Fruit fly (Drosophila melanogaster) whole organism, embryonic: ENCODE data around the gene CG3505.

Experiments used
- Ada2b ChIP-seq: fragments of 200-800 bp; sonication (Bioruptor generic); IDR thresholded peaks from 2 replicates; pipeline ENCODE4 v1.3.6; 2022; ENCODE audit warnings: missing biosample characterization, missing genetic modification characterization
- Asciz ChIP-seq: fragments of 200-800 bp; sonication (Bioruptor generic); optimal IDR thresholded peaks from 2 replicates; lab custom pipeline; 2017; ENCODE audit warnings: missing biosample characterization, mild to moderate bottlenecking, missing genetic modification characterization, missing genetic modification reagents
- B-H2 ChIP-seq: fragments of 200-800 bp; sonication (Bioruptor generic); optimal IDR thresholded peaks from 2 replicates; lab custom pipeline; 2018; ENCODE audit warnings: missing biosample characterization, mild to moderate bottlenecking, missing genetic modification characterization
- CG10267 ChIP-seq: fragments of 200-800 bp; sonication (Bioruptor generic); optimal IDR thresholded peaks from 2 replicates; lab custom pipeline; 2018; ENCODE audit warnings: missing biosample characterization, mild to moderate bottlenecking, missing genetic modification characterization, moderate library complexity
- CG10274 ChIP-seq: fragments of 200-800 bp; sonication (Bioruptor generic); optimal IDR thresholded peaks from 3 replicates; lab custom pipeline; 2017; ENCODE audit warnings: missing biosample characterization, mild to moderate bottlenecking, missing genetic modification characterization
- CG10565 ChIP-seq: fragments of 200-800 bp; sonication (Bioruptor generic); optimal IDR thresholded peaks from 3 replicates; lab custom pipeline; 2016; ENCODE audit warnings: missing biosample characterization, mild to moderate bottlenecking, missing genetic modification characterization
- CG10654 ChIP-seq: fragments of 200-800 bp; sonication (Bioruptor generic); optimal IDR thresholded peaks from 2 replicates; lab custom pipeline; 2016; ENCODE audit warnings: missing biosample characterization, missing genetic modification characterization
- CG11093 ChIP-seq: fragments of 200-800 bp; sonication (Bioruptor generic); IDR thresholded peaks from 3 replicates; pipeline ENCODE4 v1.3.6; 2022; ENCODE audit warnings: missing biosample characterization, missing genetic modification characterization
- CG12219 ChIP-seq: fragments of 200-800 bp; sonication (Bioruptor generic); optimal IDR thresholded peaks from 3 replicates; lab custom pipeline; 2018; ENCODE audit warnings: missing biosample characterization, mild to moderate bottlenecking, missing genetic modification characterization
- CG12659 ChIP-seq: fragments of 200-800 bp; sonication (Bioruptor generic); optimal IDR thresholded peaks from 3 replicates; lab custom pipeline; 2017; ENCODE audit warnings: mild to moderate bottlenecking, missing biosample characterization, missing genetic modification reagents, missing genetic modification characterization
- CG13123 ChIP-seq: fragments of 200-800 bp; sonication (Bioruptor generic); optimal IDR thresholded peaks from 2 replicates; lab custom pipeline; 2016; ENCODE audit warnings: missing biosample characterization, missing genetic modification characterization
- CG14710 ChIP-seq: fragments of 200-800 bp; sonication (Bioruptor generic); optimal IDR thresholded peaks from 3 replicates; lab custom pipeline; 2019; ENCODE audit warnings: missing biosample characterization, mild to moderate bottlenecking, missing genetic modification characterization, moderate library complexity
- CG17385 ChIP-seq: fragments of 200-800 bp; sonication (Bioruptor generic); optimal IDR thresholded peaks from 3 replicates; lab custom pipeline; 2018; ENCODE audit warnings: missing biosample characterization, mild to moderate bottlenecking, missing genetic modification characterization
- CG17829 ChIP-seq: fragments of 200-800 bp; optimal IDR thresholded peaks from 2 replicates; lab custom pipeline; 2019; ENCODE audit warnings: missing biosample characterization, mild to moderate bottlenecking, missing genetic modification characterization, moderate library complexity
- CG2202 ChIP-seq: fragments of 200-800 bp; sonication (Bioruptor generic); optimal IDR thresholded peaks from 2 replicates; lab custom pipeline; 2018; ENCODE audit warnings: missing biosample characterization, mild to moderate bottlenecking, missing genetic modification characterization
- CG2712 ChIP-seq: fragments of 200-800 bp; optimal IDR thresholded peaks from 3 replicates; lab custom pipeline; 2019; ENCODE audit warnings: missing biosample characterization, mild to moderate bottlenecking, missing genetic modification characterization, moderate library complexity
- CG3065 ChIP-seq: fragments of 200-800 bp; sonication (Bioruptor generic); optimal IDR thresholded peaks from 2 replicates; lab custom pipeline; 2016; ENCODE audit warnings: missing biosample characterization, missing genetic modification characterization
- CG31224 ChIP-seq: fragments of 200-800 bp; sonication (Bioruptor generic); IDR thresholded peaks from 2 replicates; pipeline ENCODE4 v1.3.6; 2022; ENCODE audit warnings: missing biosample characterization, missing genetic modification characterization
- CG31365 ChIP-seq: fragments of 200-800 bp; sonication (Bioruptor generic); optimal IDR thresholded peaks from 2 replicates; lab custom pipeline; 2018; ENCODE audit warnings: missing biosample characterization, mild to moderate bottlenecking, missing genetic modification characterization
- CG34224 ChIP-seq: fragments of 200-800 bp; sonication (Bioruptor generic); IDR thresholded peaks from 3 replicates; pipeline ENCODE4 v1.3.6; 2022; ENCODE audit warnings: missing biosample characterization, missing genetic modification characterization; ENCODE audit not compliant: partially characterized antibody
- CG4820 ChIP-seq: fragments of 200-800 bp; sonication (Bioruptor generic); optimal IDR thresholded peaks from 3 replicates; lab custom pipeline; 2016; ENCODE audit warnings: missing biosample characterization, missing genetic modification characterization
- CG7357 ChIP-seq: fragments of 200-800 bp; sonication (Bioruptor generic); IDR thresholded peaks from 3 replicates; pipeline ENCODE4 v1.3.6; 2022; ENCODE audit warnings: missing biosample characterization, missing genetic modification characterization
- CG7839 ChIP-seq: fragments of 200-800 bp; sonication (Bioruptor generic); optimal IDR thresholded peaks from 3 replicates; lab custom pipeline; 2018; ENCODE audit warnings: missing biosample characterization, mild to moderate bottlenecking, missing genetic modification characterization, moderate library complexity
- CHES-1-like ChIP-seq: fragments of 200-800 bp; sonication (Bioruptor generic); optimal IDR thresholded peaks from 2 replicates; lab custom pipeline; 2016; ENCODE audit warnings: missing biosample characterization, missing genetic modification characterization
- Chrac-16 ChIP-seq: fragments of 200-800 bp; sonication (Bioruptor generic); optimal IDR thresholded peaks from 3 replicates; lab custom pipeline; 2016; ENCODE audit warnings: missing biosample characterization, missing genetic modification characterization
- CkIIα-i1 ChIP-seq: fragments of 200-800 bp; sonication (Bioruptor generic); IDR thresholded peaks from 2 replicates; pipeline ENCODE4 v1.3.6; 2022; ENCODE audit warnings: missing biosample characterization, missing genetic modification characterization
- Doc3 ChIP-seq: fragments of 200-800 bp; sonication (Bioruptor generic); IDR thresholded peaks from 3 replicates; pipeline ENCODE4 v1.3.6; 2022; ENCODE audit warnings: missing biosample characterization, missing genetic modification characterization; ENCODE audit not compliant: partially characterized antibody
- Drgx ChIP-seq: fragments of 200-800 bp; sonication (Bioruptor generic); IDR thresholded peaks from 2 replicates; pipeline ENCODE4 v1.3.6; 2022; ENCODE audit warnings: missing biosample characterization, missing genetic modification characterization
- Eip74EF ChIP-seq, 2 experiments: fragments of 200-800 bp in 1 of 2; fragments of >200 bp in 1 of 2; sonication (Bioruptor generic) in 1 of 2; optimal IDR thresholded peaks; 2 replicates each; lab custom pipeline; 2017 to 2019; ENCODE audit warnings: missing biosample characterization in 2 of 2, missing genetic modification characterization in 2 of 2, mild to moderate bottlenecking in 1 of 2, moderate library complexity in 1 of 2
- Ets97D ChIP-seq: fragments of 200-800 bp; sonication (Bioruptor generic); optimal IDR thresholded peaks from 3 replicates; lab custom pipeline; 2016; ENCODE audit warnings: missing biosample characterization, missing genetic modification characterization
- Ptx1 ChIP-seq: fragments of 200-800 bp; sonication (Bioruptor generic); IDR thresholded peaks from 2 replicates; pipeline ENCODE4 v1.3.6; 2022; ENCODE audit warnings: missing biosample characterization, missing genetic modification characterization
- Ravus ChIP-seq: fragments of 200-800 bp; sonication (Bioruptor generic); IDR thresholded peaks from 2 replicates; pipeline ENCODE4 v1.3.6; 2022; ENCODE audit warnings: missing biosample characterization, missing genetic modification characterization
- Scr ChIP-seq: fragments of 200-800 bp; sonication (Bioruptor generic); IDR thresholded peaks from 2 replicates; pipeline ENCODE4 v1.3.6; 2022; ENCODE audit warnings: missing biosample characterization, missing genetic modification characterization; ENCODE audit not compliant: partially characterized antibody
- Taf1 ChIP-seq: fragments of 200-800 bp; sonication (Bioruptor generic); IDR thresholded peaks from 2 replicates; pipeline ENCODE4 v1.3.6; 2022; ENCODE audit warnings: missing biosample characterization, missing genetic modification characterization
- Usf ChIP-seq: fragments of 200-800 bp; sonication (Bioruptor generic); optimal IDR thresholded peaks from 2 replicates; lab custom pipeline; 2017; ENCODE audit warnings: missing genotype, missing biosample characterization, missing genetic modification characterization
- ase ChIP-seq: fragments of 200-800 bp; sonication (Bioruptor generic); IDR thresholded peaks from 3 replicates; pipeline ENCODE4 v1.3.6; 2022; ENCODE audit warnings: missing biosample characterization, missing genetic modification characterization
- ato ChIP-seq: fragments of 200-800 bp; sonication (Bioruptor generic); IDR thresholded peaks from 2 replicates; pipeline ENCODE4 v1.3.6; 2022; ENCODE audit warnings: missing biosample characterization, missing genetic modification characterization; ENCODE audit not compliant: partially characterized antibody
- crol ChIP-seq: fragments of 200-800 bp; sonication (Bioruptor generic); IDR thresholded peaks from 2 replicates; pipeline ENCODE4 v1.3.6; 2022; ENCODE audit warnings: missing biosample characterization, missing genetic modification characterization
- dpn ChIP-seq, 2 experiments: fragments of 200-800 bp; sonication (Bioruptor generic); optimal IDR thresholded peaks; 3 replicates each; lab custom pipeline; 2016; ENCODE audit warnings: missing biosample characterization in 2 of 2, missing genetic modification characterization in 2 of 2
- fru ChIP-seq: fragments of >200 bp; optimal IDR thresholded peaks from 2 replicates; lab custom pipeline; 2017
- gcm2 ChIP-seq: fragments of 200-800 bp; sonication (Bioruptor generic); optimal IDR thresholded peaks from 2 replicates; lab custom pipeline; 2016; ENCODE audit warnings: missing biosample characterization, missing genetic modification characterization
- gfzf ChIP-seq: fragments of 200-800 bp; sonication (Bioruptor generic); optimal IDR thresholded peaks from 2 replicates; lab custom pipeline; 2016; ENCODE audit warnings: missing biosample characterization, mild to moderate bottlenecking, missing genetic modification characterization, moderate library complexity
- jumu ChIP-seq: fragments of 200-800 bp; sonication (Bioruptor generic); optimal IDR thresholded peaks from 3 replicates; lab custom pipeline; 2016; ENCODE audit warnings: missing biosample characterization, missing genetic modification characterization
- lov ChIP-seq, 2 experiments: fragments of 200-800 bp in 1 of 2; fragments of >200 bp in 1 of 2; sonication (Bioruptor generic) in 1 of 2; IDR thresholded peaks in 1 of 2; optimal IDR thresholded peaks in 1 of 2; 2 replicates in 1 of 2; 3 replicates in 1 of 2; pipeline versions ENCODE4 v1.3.6 to Lab custom; 2017 to 2022; ENCODE audit warnings: missing biosample characterization in 1 of 2, missing genetic modification characterization in 1 of 2
- pum ChIP-seq: fragments of 200-800 bp; sonication (Bioruptor generic); optimal IDR thresholded peaks from 2 replicates; lab custom pipeline; 2016; ENCODE audit warnings: missing biosample characterization, missing genetic modification characterization
- slou ChIP-seq: fragments of 200-800 bp; sonication (Bioruptor generic); optimal IDR thresholded peaks from 3 replicates; lab custom pipeline; 2016; ENCODE audit warnings: missing biosample characterization, missing genetic modification characterization
- trem ChIP-seq: fragments of 200-800 bp; optimal IDR thresholded peaks from 3 replicates; lab custom pipeline; 2019; ENCODE audit warnings: missing biosample characterization, mild to moderate bottlenecking, missing genetic modification characterization, moderate library complexity
- unc-4 ChIP-seq: fragments of 200-800 bp; sonication (Bioruptor generic); IDR thresholded peaks from 2 replicates; pipeline ENCODE4 v1.3.6; 2022; ENCODE audit warnings: missing biosample characterization, missing genetic modification characterization; ENCODE audit not compliant: partially characterized antibody
- unpg ChIP-seq: fragments of 200-800 bp; sonication (Bioruptor generic); optimal IDR thresholded peaks from 3 replicates; lab custom pipeline; 2018; ENCODE audit warnings: missing biosample characterization, mild to moderate bottlenecking, missing genetic modification characterization, moderate library complexity
- zfh1 ChIP-seq: fragments of 200-800 bp; sonication (Bioruptor generic); IDR thresholded peaks from 3 replicates; pipeline ENCODE4 v1.3.6; 2022; ENCODE audit warnings: missing biosample characterization, missing genetic modification characterization

Gene CG3505

dm6 chr3R:14662989-14663500 lies 5.8 kb downstream of the CG3505 start, which contains the start of the genes Rad17 and BigH1 (continued):
- TF ChIP-seq CG3065 (no peak), jumu (no peak), crol (GFP tag; lab: Robert Waterston, UW) (no peak), ato (no peak), Asciz (no peak), dpn (GFP tag; optimal IDR thresholded peaks at IDR 0.05; lab: Kevin White, UChicago) (no peak), trem (tag; lab: Kevin White, UChicago) (peak; percentile 38), slou (GFP tag; lab: Kevin White, UChicago) (no peak), CG7839 (tag; lab: Kevin White, UChicago) (no peak), CG7357 (GFP tag; lab: Robert Waterston, UW) (no peak), unc-4 (peak; percentile 35; the same call in 1 of the 2 replicates), Usf (GFP tag; lab: Kevin White, UChicago) (no peak), gfzf (GFP tag; lab: Kevin White, UChicago) (peak; percentile 45), unpg (no peak), ase (GFP tag; lab: Robert Waterston, UW) (no peak), CG12219 (GFP tag; lab: Kevin White, UChicago) (no peak), CG4820 (GFP tag; lab: Kevin White, UChicago) (no peak), pum (GFP tag; lab: Kevin White, UChicago) (no peak), Chrac-16 (GFP tag; lab: Kevin White, UChicago) (no peak), CG10565 (GFP tag; lab: Kevin White, UChicago) (no peak), CG11093 (GFP tag; lab: Robert Waterston, UW) (no peak), CG2202 (tag; lab: Kevin White, UChicago) (no peak), lov (optimal IDR thresholded peaks at IDR 0.05; lab: Kevin White, UChicago) (no peak), lov (GFP tag; IDR thresholded peaks at IDR 0.05; lab: Robert Waterston, UW) (no peak), CG31224 (GFP tag; lab: Robert Waterston, UW) (no peak), CG14710 (peak; percentile 99), Ets97D (GFP tag; lab: Kevin White, UChicago) (no peak), Doc3 (0 out of 3 replicates have a peak, but pooled peaks have one; percentile 13), CG10274 (GFP tag; lab: Kevin White, UChicago) (no peak), fru (lab: Kevin White, UChicago) (no peak), CkIIα-i1 (GFP tag; lab: Robert Waterston, UW) (no peak), CG2712 (tag; lab: Kevin White, UChicago) (no peak), B-H2 (no peak), CG31365 (tag; lab: Kevin White, UChicago) (no peak), Taf1 (GFP tag; lab: Robert Waterston, UW) (no peak), CG10267 (tag; lab: Kevin White, UChicago) (peak; percentile 28), Ada2b (no peak), Drgx (GFP tag; lab: Robert Waterston, UW) (no peak), zfh1 (no peak), CG17385 (peak; percentile 92), Scr (GFP tag; lab: Robert Waterston, UW) (peak; percentile 38), Ravus (GFP tag; lab: Robert Waterston, UW) (no peak), Ptx1 (GFP tag; lab: Robert Waterston, UW) (no peak), Eip74EF (GFP tag; optimal IDR thresholded peaks at IDR 0.05; lab: Kevin White, UChicago) (no peak), CHES-1-like (GFP tag; lab: Kevin White, UChicago) (no peak), CG34224 (0 out of 3 replicates have a peak, but pooled peaks have one; percentile 28), CG12659 (GFP tag; lab: Kevin White, UChicago) (no peak), CG17829 (no peak), CG10654 (GFP tag; lab: Kevin White, UChicago) (no peak), CG13123 (no peak), gcm2 (GFP tag; lab: Kevin White, UChicago) (no peak)
